Fruit fly (Drosophila melanogaster): ENCODE measurements around the gene Ald1.
A peak's percentile ranks its signal among the peaks of the same experiment; 100 is the strongest.

Ald1 gene

DNA sequence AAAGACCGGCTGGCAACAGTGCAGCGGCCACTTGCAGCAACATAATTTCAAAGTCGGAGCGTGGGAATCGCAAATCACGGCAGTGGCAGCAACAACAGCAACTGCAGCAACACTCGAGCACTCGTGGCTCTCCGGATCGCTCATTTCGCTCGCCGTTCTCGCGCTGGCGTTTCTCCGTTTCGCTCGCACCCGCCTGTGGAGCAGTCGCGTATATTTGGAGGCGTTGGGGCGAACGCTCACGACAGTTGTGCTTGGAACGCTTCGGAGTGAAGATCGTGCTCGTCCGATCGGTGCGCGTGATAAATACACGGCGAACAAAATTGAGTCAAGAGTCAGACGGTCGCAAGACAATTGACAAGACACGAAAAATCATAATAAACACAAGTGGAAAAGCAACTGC is 31.4 kb downstream of the Ald1 start, which contains the start of gene CG12290 (continued):
- TF ChIP-seq Neu2 (GFP tag; optimal IDR thresholded peaks at IDR 0.05; ENCODE audit: borderline replicate concordance): no peak
- TF ChIP-seq so (GFP tag; IDR thresholded peaks at IDR 0.05): peak; percentile 58; the same call in 1 of the 3 replicates
- peak; percentile 6 for TF ChIP-seq bcd (GFP tag; optimal IDR thresholded peaks at IDR 0.05)
- TF ChIP-seq Max (GFP tag; optimal IDR thresholded peaks at IDR 0.05): no peak
- TF ChIP-seq sc (optimal IDR thresholded peaks at IDR 0.05): no peak
- TF ChIP-seq sc (GFP tag; optimal IDR thresholded peaks at IDR 0.05): no peak
- TF ChIP-seq CG7271 (tag; optimal IDR thresholded peaks at IDR 0.05): no peak
- peak in 1 of 2 experiments; percentile 23 for TF ChIP-seq dpn (GFP tag; optimal IDR thresholded peaks at IDR 0.05)
- 0 out of 2 replicates have a peak, but pooled peaks have one; percentile 25 for TF ChIP-seq tna (GFP tag; IDR thresholded peaks at IDR 0.05; ENCODE audit: partially characterized antibody)
- peak; percentile 74; the same call in 2 of the 3 replicates for TF ChIP-seq z (GFP tag; IDR thresholded peaks at IDR 0.05)
- TF ChIP-seq Elba2 (GFP tag; optimal IDR thresholded peaks at IDR 0.05): no peak
- TF ChIP-seq yki (optimal IDR thresholded peaks at IDR 0.05): no peak
- peak; percentile 29 for TF ChIP-seq CG7839 (tag; optimal IDR thresholded peaks at IDR 0.05)
- peak; percentile 40; the same call in 1 of the 3 replicates for TF ChIP-seq CG34422 (GFP tag; IDR thresholded peaks at IDR 0.05)
- TF ChIP-seq GATAe (GFP tag; conservative IDR thresholded peaks at IDR 0.05): no peak
- TF ChIP-seq Antp (GFP tag; optimal IDR thresholded peaks at IDR 0.05): peak; percentile 39
- TF ChIP-seq lmd (GFP tag; IDR thresholded peaks at IDR 0.05): 0 out of 2 replicates have a peak, but pooled peaks have one; percentile 8
- TF ChIP-seq otp (GFP tag; IDR thresholded peaks at IDR 0.05): no peak
- peak; percentile 38; the same call in 1 of the 2 replicates for TF ChIP-seq CG9932 (GFP tag; IDR thresholded peaks at IDR 0.05)
- TF ChIP-seq CG12071 (GFP tag; optimal IDR thresholded peaks at IDR 0.05): peak; percentile 59
- TF ChIP-seq sob (GFP tag; IDR thresholded peaks at IDR 0.05): peak; percentile 37; the same call in 1 of the 2 replicates
- no peak for TF ChIP-seq CG6813 (GFP tag; optimal IDR thresholded peaks at IDR 0.05)
- peak; percentile 38 for TF ChIP-seq maf-S (GFP tag; optimal IDR thresholded peaks at IDR 0.05)
- TF ChIP-seq CG17328 (GFP tag; IDR thresholded peaks at IDR 0.05): peak; percentile 17; the same call in 1 of the 2 replicates
- TF ChIP-seq Sox102F (GFP tag; optimal IDR thresholded peaks at IDR 0.05): peak; percentile 7
- peak; percentile 17 for TF ChIP-seq Meics (GFP tag; optimal IDR thresholded peaks at IDR 0.05)
- TF ChIP-seq CG7963 (GFP tag; IDR thresholded peaks at IDR 0.05; ENCODE audit: partially characterized antibody): 0 out of 3 replicates have a peak, but pooled peaks have one; percentile 21
- peak; percentile 41; the same call in 1 of the 3 replicates for TF ChIP-seq gce (GFP tag; IDR thresholded peaks at IDR 0.05)
- TF ChIP-seq CG11247 (GFP tag; IDR thresholded peaks at IDR 0.05): peak; percentile 56
- no peak for TF ChIP-seq CG14710 (tag; optimal IDR thresholded peaks at IDR 0.05)
- TF ChIP-seq bowl (GFP tag; IDR thresholded peaks at IDR 0.05): peak; percentile 49; the same call in 1 of the 2 replicates
- no peak for TF ChIP-seq fd64A (GFP tag; optimal IDR thresholded peaks at IDR 0.05)
- peak; percentile 77 for TF ChIP-seq sens-2 (GFP tag; IDR thresholded peaks at IDR 0.05)
- TF ChIP-seq Trl (optimal IDR thresholded peaks at IDR 0.05): peak; percentile 85 to 90
- TF ChIP-seq Trl (GFP tag; optimal IDR thresholded peaks at IDR 0.05): peak; percentile 81
- no peak for TF ChIP-seq CG6654 (GFP tag; optimal IDR thresholded peaks at IDR 0.05)
- TF ChIP-seq sug (tag; optimal IDR thresholded peaks at IDR 0.05): peak; percentile 22
- TF ChIP-seq HmgZ (tag; optimal IDR thresholded peaks at IDR 0.05): peak; percentile 34
- TF ChIP-seq gem (tag; optimal IDR thresholded peaks at IDR 0.05): no peak
- TF ChIP-seq ash1 (GFP tag; optimal IDR thresholded peaks at IDR 0.05): no peak
- TF ChIP-seq CG6175 (GFP tag; IDR thresholded peaks at IDR 0.05): peak; percentile 56; the same call in 1 of the 3 replicates
- TF ChIP-seq CG2875 (GFP tag; optimal IDR thresholded peaks at IDR 0.05): peak; percentile 8
- TF ChIP-seq CTCF (GFP tag; optimal IDR thresholded peaks at IDR 0.05): no peak
- TF ChIP-seq CG14050 (GFP tag; IDR thresholded peaks at IDR 0.05): 0 out of 3 replicates have a peak, but pooled peaks have one; percentile 20
- peak; percentile 41 for TF ChIP-seq CG13624 (GFP tag; optimal IDR thresholded peaks at IDR 0.05)
- TF ChIP-seq CG7987 (GFP tag; optimal IDR thresholded peaks at IDR 0.05): peak; percentile 66
- no peak for TF ChIP-seq Hr39 (optimal IDR thresholded peaks at IDR 0.05)
- TF ChIP-seq Mrtf (GFP tag; IDR thresholded peaks at IDR 0.05): 0 out of 3 replicates have a peak, but pooled peaks have one; percentile 15
- TF ChIP-seq CG4707 (GFP tag; optimal IDR thresholded peaks at IDR 0.05): no peak
- no peak for TF ChIP-seq CG30020 (tag; optimal IDR thresholded peaks at IDR 0.05)
- peak; percentile 31; the same call in 1 of the 2 replicates for TF ChIP-seq al (GFP tag; IDR thresholded peaks at IDR 0.05)
- TF ChIP-seq chm (GFP tag; IDR thresholded peaks at IDR 0.05): peak; percentile 66; the same call in 1 of the 2 replicates
